Worm (Caenorhabditis elegans) whole organism, late embryonic: Measurements from ENCODE around the gene erd-2.2.

Experiments used
- C08G9.2 ChIP-seq: sonication (generic microtip); optimal IDR thresholded peaks from 2 replicates; lab custom pipeline; 2016; ENCODE audit warnings: mild to moderate bottlenecking, missing genetic modification characterization, moderate library complexity, missing compliant biosample characterization
- K02D7.2 ChIP-seq: sonication (generic microtip); optimal IDR thresholded peaks from 2 replicates; lab custom pipeline; 2017; ENCODE audit warnings: mild to moderate bottlenecking, missing genetic modification characterization, missing compliant biosample characterization
- ama-1 ChIP-seq: fragments of 150-350 bp; optimal IDR thresholded peaks from 2 replicates; lab custom pipeline; 2014
- ceh-18 ChIP-seq: sonication (generic microtip); optimal IDR thresholded peaks from 2 replicates; lab custom pipeline; 2016; ENCODE audit warnings: missing genetic modification characterization, missing compliant biosample characterization
- ceh-19 ChIP-seq: fragments of 200-800 bp; sonication (Bioruptor generic); optimal IDR thresholded peaks from 2 replicates; lab custom pipeline; 2018; ENCODE audit warnings: mild to moderate bottlenecking, missing genetic modification characterization, missing compliant biosample characterization
- ceh-30 ChIP-seq: fragments of 150-350 bp; optimal IDR thresholded peaks from 2 replicates; lab custom pipeline; 2014; ENCODE audit warnings: missing biosample characterization, missing genetic modification characterization
- dve-1 ChIP-seq: sonication (generic microtip); optimal IDR thresholded peaks from 2 replicates; lab custom pipeline; 2017; ENCODE audit warnings: antibody characterized with exemption, mild to moderate bottlenecking, missing genetic modification characterization, missing compliant biosample characterization
- eyg-1 ChIP-seq: sonication (generic microtip); optimal IDR thresholded peaks from 2 replicates; lab custom pipeline; 2016; ENCODE audit warnings: missing genotype, missing genetic modification characterization, missing compliant biosample characterization
- fax-1 ChIP-seq: sonication (generic microtip); optimal IDR thresholded peaks from 2 replicates; lab custom pipeline; 2016; ENCODE audit warnings: missing genotype, missing genetic modification characterization, missing compliant biosample characterization
- fkh-10 ChIP-seq: fragments of 150-350 bp; optimal IDR thresholded peaks from 2 replicates; lab custom pipeline; 2014; ENCODE audit warnings: missing biosample characterization, missing genetic modification reagents, missing genetic modification characterization
- nfya-1 ChIP-seq: sonication (generic microtip); optimal IDR thresholded peaks from 2 replicates; lab custom pipeline; 2017; ENCODE audit warnings: missing genetic modification characterization, mild to moderate bottlenecking, missing compliant biosample characterization, antibody characterized with exemption, moderate library complexity
- pha-4 ChIP-seq: fragments of 150-350 bp; optimal IDR thresholded peaks from 2 replicates; lab custom pipeline; 2018; ENCODE audit warnings: missing biosample characterization, missing genetic modification reagents, missing genetic modification characterization
- pqm-1 ChIP-seq: sonication (generic microtip); optimal IDR thresholded peaks from 2 replicates; lab custom pipeline; 2016; ENCODE audit warnings: missing genetic modification characterization, missing compliant biosample characterization

DNA sequence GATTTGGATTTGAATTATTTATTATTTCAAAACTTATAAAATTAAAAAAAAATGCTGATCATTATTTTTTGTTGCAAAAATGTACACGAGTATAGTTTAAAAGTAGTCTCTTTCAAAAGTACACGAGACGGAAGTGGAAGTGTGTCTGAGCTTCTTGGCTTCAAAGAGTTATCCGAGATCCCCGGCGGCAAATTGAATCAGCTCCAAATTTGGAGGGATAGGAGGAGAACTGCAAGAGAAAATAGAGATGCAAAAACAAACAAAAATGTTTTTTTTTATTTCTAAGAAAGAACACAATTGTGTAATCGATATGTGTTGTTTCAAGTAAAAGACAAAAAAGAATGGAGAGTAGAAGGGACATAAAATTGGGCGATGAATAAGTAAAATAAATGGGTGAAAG, 4.3 kb upstream of the erd-2.2 start:
- TF ChIP-seq eyg-1 (tag; lab: Kevin White, UChicago) (no peak), ama-1 (lab: Kevin White, UChicago) (no peak), dve-1 (tag; lab: Kevin White, UChicago) (no peak), fax-1 (no peak), ceh-19 (GFP tag; lab: Kevin White, UChicago) (no peak), ceh-30 (tag; lab: Kevin White, UChicago) (no peak), pha-4 (tag; lab: Kevin White, UChicago) (no peak), fkh-10 (GFP tag; lab: Kevin White, UChicago) (no peak), ceh-18 (tag; lab: Kevin White, UChicago) (no peak), pqm-1 (tag; lab: Kevin White, UChicago) (no peak), K02D7.2 (tag; lab: Kevin White, UChicago) (no peak), nfya-1 (no peak), C08G9.2 (no peak)
